Worm (Caenorhabditis elegans) whole organism, L3 larva: ENCODE results near the gene R07H5.9.

Experiments used
- ZK546.5 ChIP-seq: sonication (generic microtip); optimal IDR thresholded peaks from 2 replicates; lab custom pipeline; 2017; ENCODE audit warnings: missing biosample characterization, missing genetic modification characterization
- ama-1 ChIP-seq: fragments of 150-350 bp; optimal IDR thresholded peaks from 2 replicates; lab custom pipeline; 2018
- egl-27 ChIP-seq: sonication (generic microtip); optimal IDR thresholded peaks from 4 replicates; lab custom pipeline; 2017; ENCODE audit warnings: missing biosample characterization, missing genetic modification reagents, missing genetic modification characterization
- elt-1 ChIP-seq: fragments of 150-350 bp; optimal IDR thresholded peaks from 2 replicates; lab custom pipeline; 2014; ENCODE audit warnings: missing biosample characterization, missing genetic modification characterization
- fos-1 ChIP-seq: fragments of 150-350 bp; optimal IDR thresholded peaks from 2 replicates; lab custom pipeline; 2014; ENCODE audit warnings: missing biosample characterization, missing genetic modification characterization
- nhr-237 ChIP-seq: fragments of 150-350 bp; optimal IDR thresholded peaks from 2 replicates; lab custom pipeline; 2014; ENCODE audit warnings: missing biosample characterization, missing genetic modification characterization
- nhr-25 ChIP-seq: sonication (generic microtip); optimal IDR thresholded peaks from 2 replicates; lab custom pipeline; 2017; ENCODE audit warnings: missing biosample characterization, missing genetic modification characterization
- snpc-4 ChIP-seq: fragments of 150-350 bp; optimal IDR thresholded peaks from 2 replicates; lab custom pipeline; 2014; ENCODE audit warnings: missing biosample characterization, missing genetic modification characterization
- tbx-2 ChIP-seq: sonication (generic microtip); optimal IDR thresholded peaks from 2 replicates; lab custom pipeline; 2016; ENCODE audit warnings: mild to moderate bottlenecking, missing genetic modification characterization, missing compliant biosample characterization
- unc-39 ChIP-seq: sonication (generic microtip); optimal IDR thresholded peaks from 4 replicates; lab custom pipeline; 2017; ENCODE audit warnings: missing biosample characterization, missing genetic modification characterization
- ztf-4 ChIP-seq: fragments of 150-350 bp; optimal IDR thresholded peaks from 2 replicates; lab custom pipeline; 2014; ENCODE audit warnings: missing biosample characterization, missing genetic modification characterization

DNA sequence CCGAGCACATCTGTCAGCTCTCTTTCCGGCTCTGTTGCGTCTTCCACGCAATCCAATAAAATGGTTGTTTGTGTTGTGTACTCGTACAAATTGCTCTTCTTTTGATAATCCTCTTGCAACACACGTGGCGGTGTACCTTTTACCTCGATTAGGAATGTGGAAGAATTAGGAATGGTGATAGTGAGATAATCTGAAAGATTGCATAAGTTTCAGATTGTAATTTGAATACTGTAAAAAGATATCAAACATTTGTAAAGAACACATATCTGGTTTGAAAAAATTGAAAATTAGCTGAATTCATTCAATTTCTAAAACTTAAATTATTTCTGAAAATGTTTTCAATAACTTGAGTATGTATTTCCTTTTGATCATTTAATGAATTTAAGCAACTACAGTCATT is 42.5 kb upstream of the R07H5.9 start, which contains the start of gene C08F8.6:
- TF ChIP-seq ztf-4 (no peak), unc-39 (tag; lab: Kevin White, UChicago) (no peak), egl-27 (tag; lab: Kevin White, UChicago) (no peak), nhr-25 (tag; lab: Kevin White, UChicago) (no peak), fos-1 (no peak), tbx-2 (tag; lab: Kevin White, UChicago) (no peak), ZK546.5 (no peak), snpc-4 (no peak), ama-1 (lab: Kevin White, UChicago) (no peak), nhr-237 (tag; lab: Kevin White, UChicago) (no peak), elt-1 (tag; lab: Kevin White, UChicago) (no peak)
